Worm (Caenorhabditis elegans) whole organism, L1 larva: ENCODE measurements around the gene F44A6.5.

Experiments used
- C34B4.2 ChIP-seq: sonication (generic microtip); optimal IDR thresholded peaks from 2 replicates; lab custom pipeline; 2017; ENCODE audit warnings: mild to moderate bottlenecking, missing genetic modification characterization, missing compliant biosample characterization
- ces-1 ChIP-seq: fragments of 150-350 bp; optimal IDR thresholded peaks from 2 replicates; lab custom pipeline; 2014; ENCODE audit warnings: missing biosample characterization, missing genetic modification reagents, missing genetic modification characterization
- nhr-28 ChIP-seq: fragments of 150-350 bp; optimal IDR thresholded peaks from 2 replicates; lab custom pipeline; 2014; ENCODE audit warnings: missing biosample characterization, missing genetic modification characterization
- nhr-76 ChIP-seq: sonication (generic microtip); optimal IDR thresholded peaks from 2 replicates; lab custom pipeline; 2017; ENCODE audit warnings: missing biosample characterization, missing genetic modification characterization
- nhr-77 ChIP-seq: fragments of 150-350 bp; optimal IDR thresholded peaks from 2 replicates; lab custom pipeline; 2014; ENCODE audit warnings: missing biosample characterization, missing genetic modification characterization
- pqm-1 ChIP-seq: sonication (generic microtip); optimal IDR thresholded peaks from 3 replicates; lab custom pipeline; 2017; ENCODE audit warnings: missing biosample characterization, missing genetic modification characterization
- ztf-11 ChIP-seq, 2 experiments: sonication (generic microtip); optimal IDR thresholded peaks; 2 replicates each; lab custom pipeline; 2016 to 2017; ENCODE audit warnings: missing genetic modification characterization in 2 of 2, missing biosample characterization in 1 of 2, missing compliant biosample characterization in 1 of 2

ce11 chrX:10174683-10175082, 44.0 kb downstream of the F44A6.5 start, which contains the start of gene C07A4.3:
- TF ChIP-seq nhr-77 (tag; lab: Kevin White, UChicago) (no peak), nhr-76 (tag; lab: Kevin White, UChicago) (no peak), pqm-1 (tag; lab: Kevin White, UChicago) (no peak), nhr-28 (tag; lab: Kevin White, UChicago) (no peak), ztf-11 (tag; optimal IDR thresholded peaks at IDR 0.05; lab: Kevin White, UChicago) (no peak), ces-1 (no peak), C34B4.2 (no peak)
